Fruit fly (Drosophila melanogaster): ENCODE results near the gene Smr.
A peak's percentile ranks its signal among the peaks of the same experiment; 100 is the strongest.

The Smr gene

dm6 chrX:12747746-12748710, 5.6 kb upstream of the Smr start (continued):
- TF ChIP-seq TFAM (GFP tag; optimal IDR thresholded peaks at IDR 0.05), result no peak
- no peak for TF ChIP-seq Dp (GFP tag; optimal IDR thresholded peaks at IDR 0.05)
- no peak for TF ChIP-seq chm (GFP tag; IDR thresholded peaks at IDR 0.05)
- no peak for TF ChIP-seq wek (GFP tag; optimal IDR thresholded peaks at IDR 0.05)
- peak; percentile 63 for TF ChIP-seq Hmr (GFP tag; optimal IDR thresholded peaks at IDR 0.05)
- no peak for TF ChIP-seq CG2116 (GFP tag; optimal IDR thresholded peaks at IDR 0.05)
- no peak for TF ChIP-seq cas (GFP tag; IDR thresholded peaks at IDR 0.05)
- TF ChIP-seq pnt (GFP tag; optimal IDR thresholded peaks at IDR 0.05), result no peak
- no peak for TF ChIP-seq emc (GFP tag; optimal IDR thresholded peaks at IDR 0.05)
- no peak for TF ChIP-seq cg (GFP tag; optimal IDR thresholded peaks at IDR 0.05)
- no peak for TF ChIP-seq mld (GFP tag; IDR thresholded peaks at IDR 0.05; ENCODE audit: partially characterized antibody)
- TF ChIP-seq eve (GFP tag; optimal IDR thresholded peaks at IDR 0.05), result no peak
- peak; percentile 86 for TF ChIP-seq CG17829 (tag; optimal IDR thresholded peaks at IDR 0.05)
- peak; percentile 76 for TF ChIP-seq CG10267 (tag; optimal IDR thresholded peaks at IDR 0.05)
- no peak for TF ChIP-seq CG42726 (GFP tag; IDR thresholded peaks at IDR 0.05; ENCODE audit: partially characterized antibody)
- no peak for TF ChIP-seq CG3726 (GFP tag; IDR thresholded peaks at IDR 0.05)
- no peak for TF ChIP-seq CG4820 (GFP tag; optimal IDR thresholded peaks at IDR 0.05)
- 0 out of 2 replicates have a peak, but pooled peaks have one; percentile 32 for TF ChIP-seq stc (GFP tag; IDR thresholded peaks at IDR 0.05)
- TF ChIP-seq Dref (GFP tag; IDR thresholded peaks at IDR 0.05), result no peak
- peak; percentile 52 for TF ChIP-seq CG33557 (GFP tag; optimal IDR thresholded peaks at IDR 0.05)
- no peak for TF ChIP-seq unc-4 (GFP tag; IDR thresholded peaks at IDR 0.05; ENCODE audit: partially characterized antibody)
- TF ChIP-seq fd102C (GFP tag; optimal IDR thresholded peaks at IDR 0.05), result peak; percentile 18
- no peak for TF ChIP-seq onecut (GFP tag; IDR thresholded peaks at IDR 0.05)
- TF ChIP-seq CG7963 (GFP tag; IDR thresholded peaks at IDR 0.05; ENCODE audit: partially characterized antibody), result no peak
- TF ChIP-seq CG6689 (GFP tag; IDR thresholded peaks at IDR 0.05), result peak; percentile 54
- no peak for TF ChIP-seq CG11723 (GFP tag; optimal IDR thresholded peaks at IDR 0.05)
- TF ChIP-seq CG13624 (GFP tag; optimal IDR thresholded peaks at IDR 0.05), result no peak
- no peak for TF ChIP-seq CG1792 (GFP tag; optimal IDR thresholded peaks at IDR 0.05)
- TF ChIP-seq Neu2 (GFP tag; optimal IDR thresholded peaks at IDR 0.05; ENCODE audit: borderline replicate concordance), result no peak
- TF ChIP-seq CG17612 (GFP tag; IDR thresholded peaks at IDR 0.05), result no peak
- peak; percentile 87 for TF ChIP-seq zf30C (GFP tag; optimal IDR thresholded peaks at IDR 0.05)
- TF ChIP-seq ems (GFP tag; optimal IDR thresholded peaks at IDR 0.05), result no peak
- TF ChIP-seq Pdp1 (GFP tag; optimal IDR thresholded peaks at IDR 0.05), result peak in 1 of 2 experiments; percentile 70
- no peak for TF ChIP-seq grn (GFP tag; optimal IDR thresholded peaks at IDR 0.05)
- no peak for TF ChIP-seq gcm2 (GFP tag; optimal IDR thresholded peaks at IDR 0.05)
- TF ChIP-seq CG18476 (GFP tag; optimal IDR thresholded peaks at IDR 0.05), result no peak
- no peak for TF ChIP-seq ci (GFP tag; IDR thresholded peaks at IDR 0.05)
- no peak for TF ChIP-seq CG31224 (GFP tag; IDR thresholded peaks at IDR 0.05)
- TF ChIP-seq bigmax (GFP tag; optimal IDR thresholded peaks at IDR 0.05), result no peak
- no peak for TF ChIP-seq aop (GFP tag; IDR thresholded peaks at IDR 0.05)
- no peak for TF ChIP-seq CG14441 (GFP tag; IDR thresholded peaks at IDR 0.05)
- TF ChIP-seq CG12769 (tag; optimal IDR thresholded peaks at IDR 0.05), result no peak
- TF ChIP-seq CG7271 (tag; optimal IDR thresholded peaks at IDR 0.05), result peak; percentile 86
- TF ChIP-seq twi (tag; optimal IDR thresholded peaks at IDR 0.05), result peak; percentile 35
- no peak for TF ChIP-seq chif (GFP tag; optimal IDR thresholded peaks at IDR 0.05)
- no peak for TF ChIP-seq CG11560 (tag; IDR thresholded peaks at IDR 0.05)
- no peak for TF ChIP-seq seq (GFP tag; IDR thresholded peaks at IDR 0.05)
- TF ChIP-seq CG6175 (GFP tag; IDR thresholded peaks at IDR 0.05), result no peak
- no peak; the same call in 1 of the 2 replicates for TF ChIP-seq CG32772 (GFP tag; IDR thresholded peaks at IDR 0.05)
